Fruit fly (Drosophila melanogaster): ENCODE results near the gene Pus1.
A peak's percentile ranks its signal among the peaks of the same experiment; 100 is the strongest.

The Pus1 gene

dm6 chr3R:20558106-20558489 is 34.4 kb downstream of the Pus1 start (continued):
- TF ChIP-seq CHES-1-like (GFP tag; optimal IDR thresholded peaks at IDR 0.05): peak; percentile 24
- TF ChIP-seq Blimp-1 (GFP tag; optimal IDR thresholded peaks at IDR 0.05): no peak
- no peak for TF ChIP-seq ap (GFP tag; IDR thresholded peaks at IDR 0.05)
- no peak for TF ChIP-seq CG12104 (GFP tag; optimal IDR thresholded peaks at IDR 0.05)
- TF ChIP-seq CG34422 (GFP tag; IDR thresholded peaks at IDR 0.05): peak; percentile 18; the same call in 1 of the 3 replicates
- peak; percentile 25; the same call in 1 of the 2 replicates for TF ChIP-seq CG31224 (GFP tag; IDR thresholded peaks at IDR 0.05)
- TF ChIP-seq org-1 (GFP tag; optimal IDR thresholded peaks at IDR 0.05): no peak
- TF ChIP-seq jing (GFP tag; optimal IDR thresholded peaks at IDR 0.05): no peak
- no peak for TF ChIP-seq CG12236 (GFP tag; optimal IDR thresholded peaks at IDR 0.05)
- peak; percentile 42; the same call in 1 of the 3 replicates for TF ChIP-seq CG17361 (GFP tag; IDR thresholded peaks at IDR 0.05)
- no peak for TF ChIP-seq CG7839 (tag; optimal IDR thresholded peaks at IDR 0.05)
- TF ChIP-seq en (GFP tag; optimal IDR thresholded peaks at IDR 0.05): no peak
- no peak for TF ChIP-seq tgo (GFP tag; IDR thresholded peaks at IDR 0.05)
- TF ChIP-seq HmgZ (tag; optimal IDR thresholded peaks at IDR 0.05): no peak
- no peak for TF ChIP-seq CG6654 (GFP tag; optimal IDR thresholded peaks at IDR 0.05)
- no peak for TF ChIP-seq tin (GFP tag; optimal IDR thresholded peaks at IDR 0.05)
- peak; percentile 71 for TF ChIP-seq Sry-δ (GFP tag; optimal IDR thresholded peaks at IDR 0.05)

- TF ChIP-seq CG13894 (tag; optimal IDR thresholded peaks at IDR 0.05) (peak; percentile 76), CG6813 (GFP tag; optimal IDR thresholded peaks at IDR 0.05) (no peak), br (optimal IDR thresholded peaks at IDR 0.05) (no peak), lmd (GFP tag; IDR thresholded peaks at IDR 0.05) (peak; percentile 78), Optix (GFP tag; IDR thresholded peaks at IDR 0.05) (peak; percentile 52; the same call in 1 of the 3 replicates), CG7372 (GFP tag; IDR thresholded peaks at IDR 0.05) (peak; percentile 68; the same call in 1 of the 2 replicates), ash1 (GFP tag; optimal IDR thresholded peaks at IDR 0.05) (peak; percentile 71), nmo (GFP tag; optimal IDR thresholded peaks at IDR 0.05) (peak; percentile 51), run (tag; optimal IDR thresholded peaks at IDR 0.05) (no peak), Meics (GFP tag; optimal IDR thresholded peaks at IDR 0.05) (peak; percentile 37), fd96Cb (tag; optimal IDR thresholded peaks at IDR 0.05) (peak; percentile 32), Dad (GFP tag; optimal IDR thresholded peaks at IDR 0.05) (peak; percentile 58), CG7928 (GFP tag; optimal IDR thresholded peaks at IDR 0.05) (peak; percentile 21), Bdp1 (GFP tag; optimal IDR thresholded peaks at IDR 0.05) (no peak), Abd-B (GFP tag; optimal IDR thresholded peaks at IDR 0.05) (peak; percentile 61), PHDP (tag; optimal IDR thresholded peaks at IDR 0.05) (peak; percentile 46), Deaf1 (tag; optimal IDR thresholded peaks at IDR 0.05) (peak; percentile 25), nerfin-2 (GFP tag; IDR thresholded peaks at IDR 0.05; ENCODE audit: partially characterized antibody) (peak; percentile 61), tio (GFP tag; optimal IDR thresholded peaks at IDR 0.05) (peak; percentile 64), Rfx (GFP tag; IDR thresholded peaks at IDR 0.05) (peak; percentile 88), CG11723 (GFP tag; optimal IDR thresholded peaks at IDR 0.05) (peak; percentile 53), CG12236 (GFP tag; optimal IDR thresholded peaks at IDR 0.05) (peak; percentile 12), schlank (tag; optimal IDR thresholded peaks at IDR 0.05) (peak; percentile 1), stc (GFP tag; IDR thresholded peaks at IDR 0.05) (peak; percentile 38; the same call in 1 of the 2 replicates), unc-4 (GFP tag; IDR thresholded peaks at IDR 0.05; ENCODE audit: partially characterized antibody) (peak; percentile 50), rib (GFP tag; IDR thresholded peaks at IDR 0.05) (peak; percentile 74), CG4360 (GFP tag; IDR thresholded peaks at IDR 0.05) (peak; percentile 64), dmrt99B (tag; optimal IDR thresholded peaks at IDR 0.05) (peak; percentile 52), trem (tag; optimal IDR thresholded peaks at IDR 0.05) (peak; percentile 37), CG8924 (tag; optimal IDR thresholded peaks at IDR 0.05) (peak; percentile 59), CG34376 (GFP tag; optimal IDR thresholded peaks at IDR 0.05) (peak; percentile 60), dpn (GFP tag; optimal IDR thresholded peaks at IDR 0.05) (peak; percentile 68 to 73), D19A (tag; optimal IDR thresholded peaks at IDR 0.05) (peak; percentile 43), pb (GFP tag; optimal IDR thresholded peaks at IDR 0.05) (peak; percentile 49)
Measured at dm6 chr3R:20557415-20558105, 34.9 kb downstream of the Pus1 start, which contains the start of the genes DPCoAC and CG5180. Gene DPCoAC, minus strand, starts transcription at chr3R:20557667. Gene CG5180, plus strand, starts transcription at chr3R:20557930.

All from whole organism, embryonic.